Worm (Caenorhabditis elegans): ENCODE measurements around the gene nstp-3.

nstp-3 gene

ce11 chrV:5845669-5846189 lies 47.7 kb upstream of the nstp-3 start, which contains the start of gene F26F12.3 (continued):
- no peak for TF ChIP-seq daf-12 (tag; optimal IDR thresholded peaks at IDR 0.05)
- no peak for TF ChIP-seq madf-5 (GFP tag; IDR thresholded peaks at IDR 0.05)
- TF ChIP-seq jun-1 (tag; optimal IDR thresholded peaks at IDR 0.05), result no peak
- TF ChIP-seq nhr-10 (tag; optimal IDR thresholded peaks at IDR 0.05), result peak; percentile 38
- TF ChIP-seq mxl-3 (GFP tag; optimal IDR thresholded peaks at IDR 0.05), result peak; percentile 33
- no peak for TF ChIP-seq nhr-41 (GFP tag; IDR thresholded peaks at IDR 0.05)
- TF ChIP-seq lin-29 (GFP tag; IDR thresholded peaks at IDR 0.05), result 0 out of 2 replicates have a peak, but pooled peaks have one; percentile 49
- TF ChIP-seq php-3 (GFP tag; IDR thresholded peaks at IDR 0.05), result peak; percentile 34; the same call in 1 of the 2 replicates
- TF ChIP-seq egl-27 (tag; optimal IDR thresholded peaks at IDR 0.05), result no peak
- TF ChIP-seq fos-1 (tag; optimal IDR thresholded peaks at IDR 0.05), result no peak
- peak; percentile 72 for TF ChIP-seq pha-4 (GFP tag; IDR thresholded peaks at IDR 0.05)
- TF ChIP-seq pha-4 (tag; optimal IDR thresholded peaks at IDR 0.05), result no peak
- no peak for TF ChIP-seq vab-7 (GFP tag; IDR thresholded peaks at IDR 0.05)
- TF ChIP-seq duxl-1 (tag; optimal IDR thresholded peaks at IDR 0.05; ENCODE audit: poor library complexity), result no peak
- peak; percentile 88 for TF ChIP-seq nhr-48 (tag; optimal IDR thresholded peaks at IDR 0.05)
- TF ChIP-seq zag-1 (tag; optimal IDR thresholded peaks at IDR 0.05), result no peak
- TF ChIP-seq lir-3 (tag; optimal IDR thresholded peaks at IDR 0.05), result no peak
- TF ChIP-seq madf-9 (GFP tag; conservative IDR thresholded peaks at IDR 0.05), result no peak; the same call in 1 of the 2 replicates
- no peak for TF ChIP-seq lin-13 (GFP tag; optimal IDR thresholded peaks at IDR 0.05)
- TF ChIP-seq skn-1 (tag; optimal IDR thresholded peaks at IDR 0.05), result no peak

- TF ChIP-seq hlh-30 (tag; optimal IDR thresholded peaks at IDR 0.05; ENCODE audit: insufficient read depth) (peak; percentile 85), Y75B8A.6 (GFP tag; IDR thresholded peaks at IDR 0.05) (no peak), nhr-76 (tag; optimal IDR thresholded peaks at IDR 0.05) (no peak), php-3 (GFP tag; IDR thresholded peaks at IDR 0.05) (no peak), skn-1 (tag; optimal IDR thresholded peaks at IDR 0.05) (no peak), F26F4.8 (GFP tag; conservative IDR thresholded peaks at IDR 0.05) (no peak)
These were observed 47.1 kb upstream of the nstp-3 start for ce11 chrV:5845162-5845561.

ce11 chrV:5844349-5844760 lies 46.3 kb upstream of the nstp-3 start:
- peak; percentile 88 for TF ChIP-seq nhr-48 (tag; optimal IDR thresholded peaks at IDR 0.05)
- TF ChIP-seq nhr-42 (GFP tag; IDR thresholded peaks at IDR 0.05), result peak; percentile 60; the same call in 1 of the 2 replicates
- TF ChIP-seq nhr-28 (tag; optimal IDR thresholded peaks at IDR 0.05), result peak; percentile 98
- peak; percentile 14 for TF ChIP-seq lin-13 (GFP tag; optimal IDR thresholded peaks at IDR 0.05)
- TF ChIP-seq lin-1 (GFP tag; IDR thresholded peaks at IDR 0.05), result peak; percentile 65
- TF ChIP-seq dve-1 (tag; optimal IDR thresholded peaks at IDR 0.05; ENCODE audit: insufficient read depth), result peak; percentile 86
- peak; percentile 43 for TF ChIP-seq dpl-1 (GFP tag; optimal IDR thresholded peaks at IDR 0.05)
- TF ChIP-seq php-3 (GFP tag; IDR thresholded peaks at IDR 0.05), result peak; percentile 18; the same call in 1 of the 2 replicates
- TF ChIP-seq nhr-102 (tag; optimal IDR thresholded peaks at IDR 0.05), result peak; percentile 58
- peak; percentile 8; the same call in 1 of the 2 replicates for TF ChIP-seq zfp-3 (GFP tag; conservative IDR thresholded peaks at IDR 0.05)
- TF ChIP-seq lin-29 (GFP tag; IDR thresholded peaks at IDR 0.05), result peak; percentile 66; the same call in 1 of the 2 replicates
- TF ChIP-seq daf-16 (GFP tag; optimal IDR thresholded peaks at IDR 0.05), result peak in 1 of 2 experiments; percentile 75
- peak; percentile 60 for TF ChIP-seq daf-16 (tag; optimal IDR thresholded peaks at IDR 0.05)
- TF ChIP-seq mdt-29 (GFP tag; IDR thresholded peaks at IDR 0.05), result peak; percentile 67; the same call in 1 of the 2 replicates
- no peak for TF ChIP-seq zag-1 (tag; optimal IDR thresholded peaks at IDR 0.05)
- TF ChIP-seq mxl-2 (GFP tag; conservative IDR thresholded peaks at IDR 0.05), result peak; percentile 64; the same call in 1 of the 2 replicates
- no peak for TF ChIP-seq zip-11 (GFP tag; IDR thresholded peaks at IDR 0.05)
- peak; percentile 80 for TF ChIP-seq dmd-6 (GFP tag; IDR thresholded peaks at IDR 0.05)
- TF ChIP-seq madf-9 (GFP tag; conservative IDR thresholded peaks at IDR 0.05), result 0 out of 2 replicates have a peak, but pooled peaks have one; percentile 13
- peak; percentile 45 for TF ChIP-seq zip-2 (tag; optimal IDR thresholded peaks at IDR 0.05)
- TF ChIP-seq tra-1 (GFP tag; IDR thresholded peaks at IDR 0.05), result 0 out of 2 replicates have a peak, but pooled peaks have one; percentile 30
- no peak; the same call in none of the 2 replicates for TF ChIP-seq lin-38 (GFP tag; IDR thresholded peaks at IDR 0.05)
- peak; percentile 57 to 90 for TF ChIP-seq mdl-1 (tag; optimal IDR thresholded peaks at IDR 0.05)
- peak; percentile 79; the same call in 1 of the 2 replicates for TF ChIP-seq ceh-20 (GFP tag; IDR thresholded peaks at IDR 0.05)
- peak; percentile 50 for TF ChIP-seq nhr-77 (tag; optimal IDR thresholded peaks at IDR 0.05)
- peak; percentile 53; the same call in 1 of the 2 replicates for TF ChIP-seq pha-4 (GFP tag; IDR thresholded peaks at IDR 0.05)
- TF ChIP-seq pha-4 (tag; optimal IDR thresholded peaks at IDR 0.05), result no peak
- TF ChIP-seq saeg-2 (GFP tag; IDR thresholded peaks at IDR 0.05), result no peak
- TF ChIP-seq zfp-2 (tag; optimal IDR thresholded peaks at IDR 0.05), result no peak
- TF ChIP-seq lsy-2 (tag; optimal IDR thresholded peaks at IDR 0.05), result peak in 1 of 2 experiments; percentile 63

Measured in whole organism, L4 larva.